Fruit fly (Drosophila melanogaster): ENCODE data around the gene TM9SF4.

The TM9SF4 gene

DNA sequence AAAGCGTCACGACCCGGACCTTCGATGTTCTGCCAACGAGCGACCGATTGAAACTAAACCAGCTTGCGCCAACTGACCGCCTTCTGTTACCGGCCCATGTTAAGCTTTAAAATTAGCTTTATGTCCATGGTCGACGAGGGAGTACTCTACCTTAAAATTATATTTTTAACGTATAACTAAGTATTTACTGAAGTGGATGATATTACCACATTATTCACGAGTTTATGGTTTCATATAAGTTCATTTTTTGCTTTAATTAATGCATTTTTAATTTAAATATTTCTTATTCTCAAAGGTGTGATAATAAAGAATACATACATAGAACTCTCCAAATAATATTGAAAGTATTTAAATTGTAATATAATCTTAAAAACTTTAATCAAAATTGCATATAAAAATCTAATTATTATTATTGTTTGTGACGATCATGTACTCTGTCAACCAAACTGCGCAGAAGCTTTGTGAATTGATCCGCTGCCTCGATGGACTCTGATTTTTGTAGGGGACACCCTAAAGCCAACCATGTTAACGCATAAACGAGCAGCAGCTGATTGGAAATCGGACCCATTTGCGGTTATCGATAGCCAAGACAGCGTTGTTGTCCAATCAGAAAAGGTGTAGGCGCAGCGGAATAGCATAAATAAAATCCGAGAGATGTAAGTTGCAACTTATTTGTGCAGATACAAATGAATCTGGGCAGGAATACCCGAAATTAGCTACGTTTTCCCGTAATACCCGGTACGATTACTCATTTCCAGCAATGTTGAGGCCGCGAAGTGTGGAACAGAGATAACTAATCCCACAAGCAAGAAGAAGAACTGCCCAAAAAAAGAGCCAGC is 33.6 kb downstream of the TM9SF4 start, which contains the start of the genes CG9008 and p38b (continued):
- TF ChIP-seq pita (GFP tag; optimal IDR thresholded peaks at IDR 0.05) (no peak), CG12744 (GFP tag; optimal IDR thresholded peaks at IDR 0.05) (no peak), Hr39 (optimal IDR thresholded peaks at IDR 0.05) (no peak), CG1024 (GFP tag; IDR thresholded peaks at IDR 0.05) (no peak), CG8281 (tag; optimal IDR thresholded peaks at IDR 0.05) (peak; percentile 54), HLH4C (GFP tag; IDR thresholded peaks at IDR 0.05; ENCODE audit: partially characterized antibody) (peak; percentile 60), Antp (GFP tag; optimal IDR thresholded peaks at IDR 0.05) (peak; percentile 8), Sox100B (GFP tag; optimal IDR thresholded peaks at IDR 0.05) (peak; percentile 94), gsb (GFP tag; IDR thresholded peaks at IDR 0.05) (no peak), Sin3A (optimal IDR thresholded peaks at IDR 0.05) (peak; percentile 44), B-H2 (GFP tag; optimal IDR thresholded peaks at IDR 0.05) (peak; percentile 40), CG11560 (tag; IDR thresholded peaks at IDR 0.05) (no peak), CG4328 (GFP tag; optimal IDR thresholded peaks at IDR 0.05) (peak; percentile 81), bowl (GFP tag; IDR thresholded peaks at IDR 0.05) (no peak), ttk (GFP tag; IDR thresholded peaks at IDR 0.05) (no peak; the same call in 1 of the 2 replicates), Adf1 (GFP tag; IDR thresholded peaks at IDR 0.05) (peak; percentile 23; the same call in 1 of the 2 replicates), CG4360 (GFP tag; IDR thresholded peaks at IDR 0.05) (no peak), Pdp1 (GFP tag; optimal IDR thresholded peaks at IDR 0.05) (peak in 1 of 2 experiments; percentile 48), CG8924 (tag; optimal IDR thresholded peaks at IDR 0.05) (peak; percentile 93), Taf1 (GFP tag; IDR thresholded peaks at IDR 0.05) (no peak), Fer3 (tag; optimal IDR thresholded peaks at IDR 0.05) (peak; percentile 76), ems (GFP tag; optimal IDR thresholded peaks at IDR 0.05) (no peak), bab2 (GFP tag; optimal IDR thresholded peaks at IDR 0.05) (peak; percentile 46), NC2α (GFP tag; optimal IDR thresholded peaks at IDR 0.05) (no peak), vfl (GFP tag; optimal IDR thresholded peaks at IDR 0.05) (peak; percentile 8), bcd (GFP tag; optimal IDR thresholded peaks at IDR 0.05) (peak; percentile 85), CG30020 (tag; optimal IDR thresholded peaks at IDR 0.05) (peak; percentile 65), Kr (GFP tag; optimal IDR thresholded peaks at IDR 0.05) (no peak), Lhr (GFP tag; optimal IDR thresholded peaks at IDR 0.05) (no peak), CG12659 (GFP tag; optimal IDR thresholded peaks at IDR 0.05) (peak; percentile 92), schlank (tag; optimal IDR thresholded peaks at IDR 0.05) (no peak), Optix (GFP tag; IDR thresholded peaks at IDR 0.05) (no peak), chif (GFP tag; optimal IDR thresholded peaks at IDR 0.05) (no peak), CG6854 (GFP tag; optimal IDR thresholded peaks at IDR 0.05) (peak; percentile 83), CG10462 (GFP tag; optimal IDR thresholded peaks at IDR 0.05) (peak; percentile 47), dati (GFP tag; IDR thresholded peaks at IDR 0.05) (no peak), pzg (GFP tag; optimal IDR thresholded peaks at IDR 0.05) (peak; percentile 69), Atf3 (GFP tag; optimal IDR thresholded peaks at IDR 0.05) (no peak), gt (GFP tag; IDR thresholded peaks at IDR 0.05) (no peak), Tbp (GFP tag; optimal IDR thresholded peaks at IDR 0.05) (no peak), crp (GFP tag; optimal IDR thresholded peaks at IDR 0.05) (peak; percentile 60 to 93), tup (GFP tag; optimal IDR thresholded peaks at IDR 0.05) (peak; percentile 33), CG3065 (GFP tag; optimal IDR thresholded peaks at IDR 0.05) (peak; percentile 27), CG15073 (GFP tag; optimal IDR thresholded peaks at IDR 0.05) (no peak), wor (GFP tag; IDR thresholded peaks at IDR 0.05) (peak; percentile 15; the same call in 1 of the 2 replicates), nmo (GFP tag; optimal IDR thresholded peaks at IDR 0.05) (peak; percentile 94), Xrp1 (GFP tag; IDR thresholded peaks at IDR 0.05) (peak; percentile 56; the same call in 1 of the 2 replicates), Side (GFP tag; optimal IDR thresholded peaks at IDR 0.05) (no peak), Bgb (GFP tag; IDR thresholded peaks at IDR 0.05; ENCODE audit: partially characterized antibody) (peak; percentile 57), cg (GFP tag; optimal IDR thresholded peaks at IDR 0.05) (no peak)
